Fruit fly (Drosophila melanogaster) S2 (cell line): ENCODE results near the gene Jon25Bi.

Source experiments
- CG8478 ChIP-seq: fragments of >200 bp; optimal IDR thresholded peaks from 2 replicates; lab custom pipeline; 2018
- CTCF ChIP-seq, 2 experiments: fragments of >200 bp; optimal IDR thresholded peaks; 2 replicates each; lab custom pipeline; 2018

Gene Jon25Bi

DNA sequence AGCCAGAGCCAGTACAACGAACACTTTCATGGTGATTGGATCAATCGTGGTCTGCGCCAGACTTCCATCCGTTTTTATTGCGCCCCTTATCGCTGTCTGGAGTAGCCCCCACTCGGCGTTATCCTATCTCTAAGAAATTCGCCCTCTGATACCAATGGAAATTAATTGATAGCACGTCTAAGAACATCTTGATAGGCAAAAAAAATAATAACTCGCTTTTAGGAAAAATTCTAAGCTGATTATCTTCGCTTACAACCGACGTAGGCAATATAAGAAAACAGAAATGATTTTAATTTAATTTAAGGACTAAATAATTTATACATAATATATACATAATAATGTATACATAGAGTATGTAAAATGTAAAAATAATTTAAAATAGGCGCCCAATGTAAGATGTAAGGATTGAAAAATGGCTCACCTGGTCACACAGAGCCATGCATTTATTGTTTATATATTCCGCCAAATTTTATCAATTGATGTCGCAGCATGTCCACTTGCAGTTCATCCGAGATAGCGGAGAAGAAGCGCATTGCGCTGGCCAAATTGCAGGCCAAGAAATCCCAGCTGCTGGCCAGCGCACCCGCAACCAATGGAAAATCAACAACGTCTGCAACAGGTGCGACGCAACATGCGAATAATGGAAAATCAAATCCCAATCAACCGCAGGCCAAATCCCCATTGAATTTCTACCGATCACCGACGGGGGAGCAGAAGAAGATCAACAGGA, at the start of gene Jon25Bi, which contains the start of gene Marcal1:
Jon25Bi (minus strand) TSS at position 51 of the 730 bp plus-strand sequence.
Marcal1 (plus strand) TSS at position 416 of the 730 bp plus-strand sequence.
- no peak for TF ChIP-seq CG8478 (lab: Kevin White, UChicago)

DNA sequence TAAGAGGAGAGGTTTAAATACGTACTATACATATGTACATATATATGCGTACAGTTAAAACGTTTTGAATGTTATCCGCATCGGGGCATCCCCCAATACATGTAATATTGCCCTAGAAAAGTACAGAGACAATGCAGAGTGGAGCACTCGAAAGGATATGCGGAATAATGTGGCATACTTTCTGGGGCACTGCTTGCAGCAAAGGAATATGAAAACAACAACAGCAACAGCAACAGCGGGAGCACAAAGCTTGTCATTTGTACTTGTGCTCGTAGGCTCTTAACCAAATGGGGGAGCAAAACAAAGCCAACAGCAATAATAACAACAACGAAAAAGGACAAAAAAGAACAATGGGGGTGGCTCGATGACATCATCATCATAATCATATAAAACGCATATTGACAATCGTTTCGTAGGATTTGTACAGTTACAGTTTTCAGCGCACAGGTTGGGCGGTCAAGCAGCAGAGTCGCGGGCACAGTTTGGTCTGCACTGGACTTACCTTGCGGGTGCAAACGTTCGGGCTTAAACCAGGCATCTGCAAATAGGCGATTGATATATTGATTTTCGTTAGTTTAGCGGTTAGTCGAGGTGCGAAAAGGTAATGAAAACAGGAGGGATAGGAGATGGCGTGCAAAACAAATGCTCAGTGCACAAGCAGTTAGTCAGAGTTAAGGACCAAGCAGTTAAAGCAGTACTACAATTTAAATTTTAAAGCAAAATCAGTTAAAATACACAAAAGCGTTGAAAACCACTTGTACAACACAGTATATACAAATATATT, 48.9 kb upstream of the Jon25Bi start:
- TF ChIP-seq CTCF (optimal IDR thresholded peaks at IDR 0.05; lab: Kevin White, UChicago) = peak in 1 of 2 experiments; percentile 56
- TF ChIP-seq CG8478 (lab: Kevin White, UChicago) = no peak

DNA sequence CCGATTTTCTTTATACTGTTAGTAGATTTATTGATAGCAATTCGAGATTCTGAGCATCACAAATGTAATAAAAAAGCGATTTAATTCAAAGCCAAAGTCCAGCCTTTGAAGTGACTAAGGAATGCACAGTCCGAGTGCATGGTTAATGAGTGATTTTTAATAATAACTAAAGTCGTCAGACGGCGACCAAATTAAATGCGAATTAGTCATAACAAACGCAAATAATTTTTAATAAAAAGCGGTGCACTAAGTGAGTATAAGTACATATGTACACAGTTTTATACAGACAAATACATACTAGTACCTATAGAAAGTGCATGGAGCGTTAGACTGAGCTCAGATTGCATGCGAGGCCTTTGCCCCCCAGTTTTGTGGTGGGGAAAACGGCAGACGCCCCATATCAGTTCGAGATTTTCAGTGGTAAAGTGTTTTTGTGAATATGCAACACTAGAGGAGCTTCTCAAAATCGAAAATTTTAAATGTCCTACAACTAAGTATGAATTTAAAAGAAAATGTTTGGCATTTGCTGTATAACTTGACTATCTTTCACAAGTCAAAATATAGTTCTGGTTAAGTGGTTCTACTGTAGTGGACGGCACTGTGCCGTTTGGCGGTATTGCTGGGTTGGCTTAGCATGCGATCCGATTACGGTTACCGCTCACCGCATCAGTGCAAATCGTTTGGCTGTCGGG, 47.9 kb upstream of the Jon25Bi start:
- TF ChIP-seq CTCF (optimal IDR thresholded peaks at IDR 0.05; lab: Kevin White, UChicago) = no peak
- no peak for TF ChIP-seq CG8478 (lab: Kevin White, UChicago)

DNA sequence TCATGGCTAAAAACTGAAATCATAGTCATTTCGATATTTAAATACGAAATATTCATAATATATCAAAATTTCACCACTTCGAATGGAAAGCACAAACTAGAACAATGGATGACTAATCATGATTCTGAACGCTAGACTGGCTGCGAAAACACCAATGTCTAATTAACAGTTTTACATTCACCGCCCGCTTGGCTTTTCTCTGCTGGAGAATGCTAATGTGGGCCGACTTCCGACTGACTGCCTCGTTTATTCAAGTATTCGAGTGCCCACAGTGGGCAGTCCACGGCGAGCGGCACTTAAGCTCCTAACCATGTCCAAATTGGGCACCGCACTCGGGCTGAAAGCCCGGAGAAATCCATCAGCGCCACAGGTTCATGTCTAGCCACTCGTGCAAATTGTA, 47.1 kb upstream of the Jon25Bi start:
- no peak for TF ChIP-seq CG8478 (lab: Kevin White, UChicago)
- TF ChIP-seq CTCF (optimal IDR thresholded peaks at IDR 0.05; lab: Kevin White, UChicago) = no peak

DNA sequence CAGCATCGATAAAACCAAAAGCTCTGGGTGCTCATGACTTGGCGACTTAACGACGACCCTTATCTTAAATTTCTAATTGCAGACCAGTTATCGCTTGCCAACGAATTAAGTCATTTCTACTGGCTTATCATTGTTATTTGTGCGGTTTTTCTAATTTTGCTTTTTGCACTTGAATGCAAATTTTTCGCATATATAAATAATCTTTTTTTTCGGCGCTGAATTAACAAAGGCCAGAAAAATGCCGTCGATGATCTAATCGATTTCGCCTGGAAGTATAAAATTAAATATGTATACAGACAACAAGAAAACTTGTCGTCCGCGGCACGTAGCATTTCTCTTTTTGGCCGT, 46.6 kb upstream of the Jon25Bi start:
- TF ChIP-seq CTCF (optimal IDR thresholded peaks at IDR 0.05; lab: Kevin White, UChicago) (no peak), CG8478 (lab: Kevin White, UChicago) (no peak)

DNA sequence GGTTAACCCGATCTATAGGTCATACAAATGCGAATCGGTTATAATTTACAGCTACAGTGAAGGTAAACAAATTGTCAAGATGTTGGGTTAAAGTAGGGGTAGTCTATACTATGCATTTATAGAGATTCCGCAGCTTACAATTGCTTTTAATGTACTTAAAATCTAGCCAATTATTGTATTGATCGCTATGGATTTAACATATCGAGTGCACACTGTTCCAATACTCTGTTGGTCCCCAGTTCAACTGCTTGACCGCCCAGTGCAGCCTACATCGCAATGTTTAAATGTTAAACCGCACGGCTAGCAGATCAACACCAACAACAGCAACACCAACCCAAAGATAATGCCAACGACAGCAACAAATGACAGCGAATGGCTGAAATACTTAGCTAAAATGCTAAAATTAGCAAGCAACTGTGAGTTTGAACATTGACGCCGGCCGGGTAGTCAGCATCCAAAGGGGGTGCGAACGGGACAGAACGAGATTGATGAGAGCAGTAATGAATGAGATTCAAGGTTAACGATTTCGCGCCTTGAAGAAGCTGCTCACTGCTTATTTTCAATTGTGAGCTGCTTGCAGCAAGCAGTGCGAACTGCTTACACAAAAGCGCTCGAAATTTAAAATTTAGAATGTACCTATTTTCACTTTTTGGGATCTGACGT, 46.1 kb upstream of the Jon25Bi start:
- TF ChIP-seq CTCF (optimal IDR thresholded peaks at IDR 0.05; lab: Kevin White, UChicago) = peak; percentile 31 to 47
- no peak for TF ChIP-seq CG8478 (lab: Kevin White, UChicago)

DNA sequence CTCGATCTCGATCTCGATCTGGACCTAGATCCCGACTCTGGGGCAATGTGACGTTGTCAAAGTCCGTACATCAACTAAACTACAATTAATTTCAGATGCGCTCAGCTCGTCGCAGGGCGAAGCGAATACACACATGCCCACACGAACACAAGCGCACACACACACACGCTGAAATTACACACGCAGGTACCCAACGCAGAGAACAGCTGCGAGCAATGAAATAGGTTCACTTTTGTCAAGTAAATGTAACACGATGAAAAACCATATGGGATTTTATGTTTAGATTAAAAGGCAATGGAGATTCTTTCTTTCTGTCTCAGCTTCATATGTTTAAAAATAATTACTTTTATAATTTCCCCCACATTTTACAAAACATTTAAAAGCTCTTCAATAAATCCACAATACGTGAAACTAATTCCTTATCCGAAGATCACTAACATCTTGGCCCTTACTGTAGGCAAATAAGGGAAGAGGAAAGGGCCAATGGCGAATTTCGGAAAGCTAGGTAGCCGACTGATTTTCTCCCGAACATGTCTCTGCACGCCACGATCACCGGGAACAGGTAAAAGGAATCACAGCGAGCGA, 45.4 kb upstream of the Jon25Bi start:
- TF ChIP-seq CG8478 (lab: Kevin White, UChicago) = no peak
- no peak for TF ChIP-seq CTCF (optimal IDR thresholded peaks at IDR 0.05; lab: Kevin White, UChicago)

DNA sequence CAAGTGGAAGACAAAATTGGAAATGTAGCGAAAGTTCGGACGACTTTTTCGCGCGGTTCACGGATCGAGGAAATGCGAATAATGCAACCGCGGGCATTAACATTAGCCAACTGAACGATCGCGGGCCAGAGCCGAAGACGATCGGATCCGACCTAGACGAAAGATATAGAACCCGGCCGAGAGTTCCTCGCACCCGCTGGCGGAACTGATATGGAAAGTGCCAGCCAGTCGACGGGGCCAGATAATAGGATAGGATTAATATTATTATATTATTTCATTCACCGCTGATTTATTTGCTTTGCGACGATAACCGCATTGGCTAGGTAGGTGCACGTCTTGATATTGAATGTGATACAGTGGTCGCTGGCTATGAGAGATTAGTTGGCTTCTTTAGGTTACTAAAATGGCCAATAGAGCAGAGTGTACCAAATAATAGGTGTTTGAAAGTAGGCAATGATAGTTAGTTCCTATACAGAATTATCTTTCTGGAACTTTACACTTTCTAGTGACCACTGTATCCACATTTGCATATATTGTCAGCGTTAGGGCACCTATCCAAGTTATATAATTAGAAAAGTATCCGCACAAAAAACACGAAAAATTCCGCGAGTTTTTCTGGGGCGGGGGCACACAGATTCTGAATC, 44.6 kb upstream of the Jon25Bi start:
- no peak for TF ChIP-seq CTCF (optimal IDR thresholded peaks at IDR 0.05; lab: Kevin White, UChicago)
- TF ChIP-seq CG8478 (lab: Kevin White, UChicago) = no peak

DNA sequence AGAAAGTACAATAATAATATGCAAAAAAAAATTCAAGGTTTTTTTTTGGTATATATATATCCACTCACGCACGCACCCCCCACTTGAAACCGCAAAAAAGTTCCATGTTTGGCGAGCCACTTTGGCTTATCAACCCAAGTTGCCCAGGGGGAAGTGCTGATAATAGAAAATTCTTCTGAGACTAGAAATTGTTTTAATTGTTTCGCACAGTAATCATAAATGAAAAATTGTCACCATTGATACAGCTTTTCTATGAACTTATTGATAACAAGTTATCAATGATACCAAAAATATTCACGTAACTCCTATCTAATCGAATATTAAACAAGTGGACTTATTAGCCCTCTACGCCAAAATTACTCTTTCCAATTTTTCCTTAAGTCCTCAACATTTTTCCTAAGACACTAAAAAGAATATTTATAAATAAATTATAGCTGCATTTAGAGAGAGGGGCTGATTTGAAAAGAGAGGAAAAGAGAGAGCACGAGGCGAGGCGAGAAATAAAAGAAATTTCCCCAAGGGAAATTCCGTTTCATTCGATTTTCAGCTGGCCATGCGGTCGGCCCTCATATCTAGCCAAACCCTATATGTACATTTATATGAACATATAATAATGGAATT, 43.7 kb upstream of the Jon25Bi start:
- TF ChIP-seq CTCF (optimal IDR thresholded peaks at IDR 0.05; lab: Kevin White, UChicago) (no peak), CG8478 (lab: Kevin White, UChicago) (no peak)

DNA sequence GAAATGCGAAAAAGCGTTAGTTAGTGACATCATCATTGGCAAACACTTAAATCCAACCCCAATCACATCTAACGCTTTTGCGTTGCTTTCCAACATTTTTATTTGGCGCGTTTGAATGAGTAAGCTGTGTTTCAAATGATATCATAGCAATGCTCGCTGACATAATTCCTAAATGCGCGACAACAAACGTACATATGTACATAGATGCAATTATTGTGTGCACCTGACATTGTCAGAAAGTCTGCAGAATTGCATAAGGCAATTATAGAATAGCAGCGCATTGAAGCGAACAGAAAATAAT, 43.3 kb upstream of the Jon25Bi start:
- TF ChIP-seq CTCF (optimal IDR thresholded peaks at IDR 0.05; lab: Kevin White, UChicago) (no peak), CG8478 (lab: Kevin White, UChicago) (no peak)

DNA sequence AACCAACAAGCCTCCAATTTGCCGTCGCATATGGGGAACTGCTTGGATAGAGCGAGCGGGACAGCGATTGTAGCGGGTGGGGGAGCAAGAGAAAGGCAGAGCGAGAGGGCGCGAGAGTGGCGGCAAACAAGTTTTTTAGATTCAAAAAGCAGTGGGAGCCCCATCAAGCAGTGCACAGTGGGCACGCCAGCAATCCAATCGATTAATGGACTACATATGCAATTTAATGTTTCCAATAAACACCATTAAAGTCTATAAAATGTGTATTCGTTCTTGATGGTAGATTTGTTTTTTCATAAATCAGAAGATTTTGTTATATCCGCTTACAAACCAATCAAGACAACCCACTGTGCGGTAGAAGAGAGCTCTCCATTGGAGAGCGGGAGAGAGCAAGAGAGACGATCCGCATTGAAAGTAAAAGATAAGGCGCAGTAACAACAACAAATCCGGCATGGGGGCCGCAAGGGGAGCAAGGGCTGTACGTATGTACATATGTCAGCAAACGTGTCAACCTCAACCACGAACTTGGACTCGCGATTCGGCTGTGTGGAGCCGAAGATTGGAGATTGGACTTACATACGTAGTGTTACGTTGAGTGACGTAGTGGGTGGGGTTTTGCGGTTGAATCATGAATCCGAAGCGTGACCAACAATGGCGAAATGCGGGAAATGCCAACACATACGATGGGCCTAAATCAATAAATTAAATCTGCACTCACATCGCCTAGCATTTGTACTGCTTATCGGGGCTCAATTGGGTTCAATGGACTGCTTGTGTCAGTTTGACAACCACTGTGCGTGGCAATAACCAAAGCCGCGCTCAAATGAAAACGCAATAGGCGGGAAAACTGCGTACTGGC, 42.7 kb upstream of the Jon25Bi start:
- TF ChIP-seq CTCF (optimal IDR thresholded peaks at IDR 0.05; lab: Kevin White, UChicago) (peak; percentile 40 to 43), CG8478 (lab: Kevin White, UChicago) (no peak)

DNA sequence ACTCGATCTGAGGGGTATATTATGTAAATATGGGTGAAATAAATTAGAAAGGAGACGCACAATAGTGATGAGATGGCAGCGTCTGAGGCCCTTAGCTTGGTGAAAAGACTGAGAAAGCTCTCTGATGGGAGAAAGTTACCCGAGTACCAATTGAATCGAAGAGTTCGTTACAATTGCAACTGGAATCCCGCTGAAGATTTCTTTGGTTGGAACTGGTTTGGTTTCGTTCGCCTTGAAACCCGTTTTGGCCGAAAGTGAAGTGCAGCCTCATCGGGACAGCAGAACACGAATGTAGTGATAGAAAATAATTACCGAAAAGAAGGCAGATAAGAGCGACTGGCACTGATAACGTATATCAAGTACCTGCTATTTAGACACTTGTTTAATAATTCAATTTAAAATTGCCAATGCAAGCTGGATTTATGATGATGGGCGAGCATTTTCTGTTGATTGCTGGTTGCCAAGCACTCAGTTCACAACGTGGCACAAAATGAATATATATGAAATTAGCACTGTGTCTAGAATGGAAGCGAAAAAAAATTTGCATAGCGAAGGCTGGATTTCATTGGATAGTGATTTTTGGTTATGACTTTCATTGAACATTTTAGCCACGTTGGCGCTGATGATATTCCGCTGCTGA, 41.5 kb upstream of the Jon25Bi start:
- TF ChIP-seq CTCF (optimal IDR thresholded peaks at IDR 0.05; lab: Kevin White, UChicago) (no peak), CG8478 (lab: Kevin White, UChicago) (no peak)
